Fruit fly (Drosophila melanogaster) whole organism, embryonic: ENCODE measurements around the gene CG13114.

ENCODE experiments used
- Ada2b ChIP-seq: fragments of 200-800 bp; sonication (Bioruptor generic); IDR thresholded peaks from 2 replicates; pipeline ENCODE4 v1.3.6; 2022; ENCODE audit warnings: missing biosample characterization, missing genetic modification characterization
- Bgb ChIP-seq: fragments of 200-800 bp; sonication (Bioruptor generic); IDR thresholded peaks from 2 replicates; pipeline ENCODE4 v1.3.6; 2022; ENCODE audit warnings: missing biosample characterization, missing genetic modification characterization; ENCODE audit not compliant: partially characterized antibody
- CG10431 ChIP-seq: fragments of 200-800 bp; sonication (Bioruptor generic); optimal IDR thresholded peaks from 3 replicates; lab custom pipeline; 2018; ENCODE audit warnings: missing biosample characterization, mild to moderate bottlenecking, missing genetic modification characterization
- CG10543 ChIP-seq: fragments of 200-800 bp; sonication (Bioruptor generic); optimal IDR thresholded peaks from 3 replicates; lab custom pipeline; 2017; ENCODE audit warnings: missing biosample characterization, mild to moderate bottlenecking, missing genetic modification characterization, moderate library complexity
- CG11560 ChIP-seq: fragments of 200-800 bp; sonication (Bioruptor generic); IDR thresholded peaks from 3 replicates; pipeline ENCODE4 v1.3.6; 2022; ENCODE audit warnings: missing biosample characterization, missing genetic modification characterization
- CG11723 ChIP-seq: fragments of 200-800 bp; sonication (Bioruptor generic); optimal IDR thresholded peaks from 2 replicates; lab custom pipeline; 2017; ENCODE audit warnings: missing biosample characterization, mild to moderate bottlenecking, missing genetic modification characterization
- CG14014 ChIP-seq: fragments of 200-800 bp; sonication (Bioruptor generic); IDR thresholded peaks from 2 replicates; pipeline ENCODE4 v1.3.6; 2022; ENCODE audit warnings: missing biosample characterization, missing genetic modification characterization
- CG1529 ChIP-seq: fragments of 200-800 bp; sonication (Bioruptor generic); optimal IDR thresholded peaks from 3 replicates; lab custom pipeline; 2018; ENCODE audit warnings: missing biosample characterization, missing genetic modification characterization
- CG15696 ChIP-seq: fragments of 200-800 bp; sonication (Bioruptor generic); optimal IDR thresholded peaks from 2 replicates; lab custom pipeline; 2019; ENCODE audit warnings: missing biosample characterization, mild to moderate bottlenecking, missing genetic modification characterization, moderate library complexity
- CG1603 ChIP-seq: fragments of 200-800 bp; sonication (Bioruptor generic); optimal IDR thresholded peaks from 2 replicates; lab custom pipeline; 2019; ENCODE audit warnings: missing biosample characterization, mild to moderate bottlenecking, missing genetic modification characterization, moderate library complexity
- CG16779 ChIP-seq: fragments of 200-800 bp; sonication (Bioruptor generic); IDR thresholded peaks from 2 replicates; pipeline ENCODE4 v1.3.6; 2022; ENCODE audit warnings: missing biosample characterization, missing genetic modification characterization
- CG17186 ChIP-seq: fragments of 200-800 bp; sonication (Bioruptor generic); optimal IDR thresholded peaks from 3 replicates; lab custom pipeline; 2017; ENCODE audit warnings: missing biosample characterization, missing genetic modification reagents, missing genetic modification characterization
- CG18262 ChIP-seq: fragments of 200-800 bp; optimal IDR thresholded peaks from 3 replicates; lab custom pipeline; 2019; ENCODE audit warnings: missing biosample characterization, mild to moderate bottlenecking, missing genetic modification characterization, moderate library complexity
- CG2875 ChIP-seq: fragments of 200-800 bp; sonication (Bioruptor generic); optimal IDR thresholded peaks from 2 replicates; lab custom pipeline; 2017; ENCODE audit warnings: missing biosample characterization, mild to moderate bottlenecking, missing genetic modification characterization, missing genetic modification reagents
- CG3163 ChIP-seq: fragments of 200-800 bp; sonication (Bioruptor generic); optimal IDR thresholded peaks from 3 replicates; lab custom pipeline; 2016; ENCODE audit warnings: missing biosample characterization, missing genetic modification characterization
- CG42726 ChIP-seq: fragments of 200-800 bp; sonication (Bioruptor generic); IDR thresholded peaks from 2 replicates; pipeline ENCODE4 v1.3.6; 2022; ENCODE audit warnings: missing biosample characterization, missing genetic modification characterization; ENCODE audit not compliant: partially characterized antibody
- CG6654 ChIP-seq: fragments of 200-800 bp; sonication (Bioruptor generic); optimal IDR thresholded peaks from 2 replicates; lab custom pipeline; 2017; ENCODE audit warnings: missing biosample characterization, mild to moderate bottlenecking, missing genetic modification characterization
- CG6813 ChIP-seq: fragments of 200-800 bp; sonication (Bioruptor generic); optimal IDR thresholded peaks from 2 replicates; lab custom pipeline; 2017; ENCODE audit warnings: missing biosample characterization, missing genetic modification characterization, mild to moderate bottlenecking, moderate library complexity, missing genetic modification reagents
- CG7372 ChIP-seq: fragments of 200-800 bp; sonication (Bioruptor generic); IDR thresholded peaks from 2 replicates; pipeline ENCODE4 v1.3.6; 2022; ENCODE audit warnings: missing biosample characterization, missing genetic modification characterization
- CG8478 ChIP-seq: fragments of >200 bp; optimal IDR thresholded peaks from 2 replicates; lab custom pipeline; 2018
- CG9727 ChIP-seq: fragments of 200-800 bp; sonication (Bioruptor generic); optimal IDR thresholded peaks from 3 replicates; lab custom pipeline; 2017; ENCODE audit warnings: missing biosample characterization, mild to moderate bottlenecking, missing genetic modification characterization
- CG9797 ChIP-seq: fragments of 200-800 bp; sonication (Bioruptor generic); optimal IDR thresholded peaks from 3 replicates; lab custom pipeline; 2018; ENCODE audit warnings: missing biosample characterization, mild to moderate bottlenecking, missing genetic modification characterization
- Camta ChIP-seq: fragments of 200-800 bp; sonication (Bioruptor generic); optimal IDR thresholded peaks from 2 replicates; lab custom pipeline; 2016; ENCODE audit warnings: missing biosample characterization, missing genetic modification characterization
- Dip3 ChIP-seq: fragments of 200-800 bp; sonication (Bioruptor generic); optimal IDR thresholded peaks from 3 replicates; lab custom pipeline; 2016; ENCODE audit warnings: missing biosample characterization, missing genetic modification characterization
- Doc3 ChIP-seq: fragments of 200-800 bp; sonication (Bioruptor generic); IDR thresholded peaks from 3 replicates; pipeline ENCODE4 v1.3.6; 2022; ENCODE audit warnings: missing biosample characterization, missing genetic modification characterization; ENCODE audit not compliant: partially characterized antibody
- E2f2 ChIP-seq: fragments of 200-800 bp; sonication (Bioruptor generic); IDR thresholded peaks from 2 replicates; pipeline ENCODE4 v1.3.6; 2022; ENCODE audit warnings: missing biosample characterization, missing genetic modification characterization
- Ets97D ChIP-seq: fragments of 200-800 bp; sonication (Bioruptor generic); optimal IDR thresholded peaks from 3 replicates; lab custom pipeline; 2016; ENCODE audit warnings: missing biosample characterization, missing genetic modification characterization
- MBD-R2 ChIP-seq: fragments of 200-800 bp; sonication (Bioruptor generic); IDR thresholded peaks from 2 replicates; pipeline ENCODE4 v1.3.6; 2022; ENCODE audit warnings: missing biosample characterization, missing genetic modification characterization
- MTF-1 ChIP-seq: fragments of 200-800 bp; sonication (Bioruptor generic); optimal IDR thresholded peaks from 2 replicates; lab custom pipeline; 2018; ENCODE audit warnings: missing biosample characterization, mild to moderate bottlenecking, missing genetic modification characterization, borderline replicate concordance
- Myb ChIP-seq: fragments of 200-800 bp; sonication (Bioruptor generic); optimal IDR thresholded peaks from 2 replicates; lab custom pipeline; 2016; ENCODE audit warnings: missing biosample characterization, missing genetic modification characterization
- Optix ChIP-seq: fragments of 200-800 bp; sonication (Bioruptor generic); IDR thresholded peaks from 3 replicates; pipeline ENCODE4 v1.3.6; 2022; ENCODE audit warnings: missing biosample characterization, missing genetic modification characterization
- Pdp1 ChIP-seq, 2 experiments: fragments of 200-800 bp; sonication (Bioruptor generic); optimal IDR thresholded peaks; 3 replicates each; lab custom pipeline; 2016; ENCODE audit warnings: missing biosample characterization in 2 of 2, missing genetic modification characterization in 2 of 2, mild to moderate bottlenecking in 1 of 2, moderate library complexity in 1 of 2
- Ssrp ChIP-seq: fragments of 200-800 bp; sonication (Bioruptor generic); optimal IDR thresholded peaks from 2 replicates; lab custom pipeline; 2018; ENCODE audit warnings: missing biosample characterization, mild to moderate bottlenecking, missing genetic modification characterization, moderate library complexity
- chm ChIP-seq: fragments of 200-800 bp; sonication (Bioruptor generic); IDR thresholded peaks from 2 replicates; pipeline ENCODE4 v1.3.6; 2022; ENCODE audit warnings: missing biosample characterization, missing genetic modification characterization
- crc ChIP-seq: fragments of 200-800 bp; sonication (Bioruptor generic); optimal IDR thresholded peaks from 2 replicates; lab custom pipeline; 2016; ENCODE audit warnings: missing biosample characterization, missing genetic modification characterization
- danr ChIP-seq: fragments of 200-800 bp; sonication (Bioruptor generic); IDR thresholded peaks from 2 replicates; pipeline ENCODE4 v1.3.6; 2022; ENCODE audit warnings: missing biosample characterization, missing genetic modification characterization
- dimm ChIP-seq: fragments of 200-800 bp; sonication (Bioruptor generic); IDR thresholded peaks from 2 replicates; pipeline ENCODE4 v1.3.6; 2022; ENCODE audit warnings: missing biosample characterization, missing genetic modification characterization
- fd102C ChIP-seq: fragments of 200-800 bp; sonication (Bioruptor generic); optimal IDR thresholded peaks from 2 replicates; lab custom pipeline; 2018; ENCODE audit warnings: missing biosample characterization, mild to moderate bottlenecking, missing genetic modification characterization, moderate library complexity
- gce ChIP-seq: fragments of 200-800 bp; sonication (Bioruptor generic); IDR thresholded peaks from 3 replicates; pipeline ENCODE4 v1.3.6; 2022; ENCODE audit warnings: missing biosample characterization, missing genetic modification characterization
- h ChIP-seq: fragments of >200 bp; optimal IDR thresholded peaks from 2 replicates; lab custom pipeline; 2017
- ham ChIP-seq: fragments of 200-800 bp; sonication (Bioruptor generic); IDR thresholded peaks from 2 replicates; pipeline ENCODE4 v1.3.6; 2022; ENCODE audit warnings: missing biosample characterization, missing genetic modification characterization
- inv ChIP-seq: fragments of 200-800 bp; sonication (Bioruptor generic); IDR thresholded peaks from 2 replicates; pipeline ENCODE4 v1.3.6; 2022; ENCODE audit warnings: missing biosample characterization, missing genetic modification characterization; ENCODE audit not compliant: partially characterized antibody
- jing ChIP-seq: fragments of 200-800 bp; sonication (Bioruptor generic); optimal IDR thresholded peaks from 2 replicates; lab custom pipeline; 2018; ENCODE audit warnings: missing biosample characterization, mild to moderate bottlenecking, missing genetic modification characterization
- jumu ChIP-seq: fragments of 200-800 bp; sonication (Bioruptor generic); optimal IDR thresholded peaks from 3 replicates; lab custom pipeline; 2016; ENCODE audit warnings: missing biosample characterization, missing genetic modification characterization
- ken ChIP-seq: fragments of 200-800 bp; sonication (Bioruptor generic); IDR thresholded peaks from 3 replicates; pipeline ENCODE4 v1.3.6; 2022; ENCODE audit warnings: missing biosample characterization, missing genetic modification characterization
- oc ChIP-seq: fragments of 200-800 bp; sonication (Bioruptor generic); optimal IDR thresholded peaks from 2 replicates; lab custom pipeline; 2018; ENCODE audit warnings: missing biosample characterization, mild to moderate bottlenecking, missing genetic modification characterization, moderate library complexity
- onecut ChIP-seq: fragments of 200-800 bp; sonication (Bioruptor generic); IDR thresholded peaks from 2 replicates; pipeline ENCODE4 v1.3.6; 2022; ENCODE audit warnings: missing biosample characterization, missing genetic modification characterization
- slp2 ChIP-seq: fragments of 200-800 bp; sonication (Bioruptor generic); optimal IDR thresholded peaks from 2 replicates; lab custom pipeline; 2016; ENCODE audit warnings: missing biosample characterization, missing genetic modification characterization
- stc ChIP-seq: fragments of 200-800 bp; sonication (Bioruptor generic); IDR thresholded peaks from 2 replicates; pipeline ENCODE4 v1.3.6; 2022; ENCODE audit warnings: missing biosample characterization, missing genetic modification characterization
- vnd ChIP-seq: fragments of 200-800 bp; sonication (Bioruptor generic); IDR thresholded peaks from 3 replicates; pipeline ENCODE4 v1.3.6; 2022; ENCODE audit warnings: missing biosample characterization, missing genetic modification characterization; ENCODE audit not compliant: partially characterized antibody
- zen ChIP-seq: fragments of 200-800 bp; sonication (Bioruptor generic); optimal IDR thresholded peaks from 3 replicates; lab custom pipeline; 2018; ENCODE audit warnings: missing biosample characterization, mild to moderate bottlenecking, missing genetic modification characterization, moderate library complexity

The CG13114 gene

dm6 chr2L:9570673-9571193 lies 25.1 kb downstream of the CG13114 start (continued):
- TF ChIP-seq inv (GFP tag; lab: Robert Waterston, UW) (no peak), jumu (no peak), CG10543 (peak; percentile 70), MTF-1 (GFP tag; lab: Kevin White, UChicago) (peak; percentile 22), vnd (GFP tag; lab: Robert Waterston, UW) (no peak), Myb (GFP tag; lab: Kevin White, UChicago) (no peak), ken (GFP tag; lab: Robert Waterston, UW) (no peak), E2f2 (0 out of 2 replicates have a peak, but pooled peaks have one; percentile 17), CG16779 (GFP tag; lab: Robert Waterston, UW) (no peak), CG1603 (peak; percentile 37), CG6813 (GFP tag; lab: Kevin White, UChicago) (peak; percentile 49), zen (tag; lab: Kevin White, UChicago) (no peak), Ssrp (tag; lab: Kevin White, UChicago) (no peak), CG15696 (tag; lab: Kevin White, UChicago) (no peak), CG10431 (peak; percentile 31), jing (no peak), Ada2b (GFP tag; lab: Robert Waterston, UW) (no peak), CG2875 (GFP tag; lab: Kevin White, UChicago) (no peak), Pdp1 (GFP tag; optimal IDR thresholded peaks at IDR 0.05; lab: Kevin White, UChicago) (peak in 1 of 2 experiments; percentile 29), stc (GFP tag; lab: Robert Waterston, UW) (no peak), CG11560 (tag; lab: Robert Waterston, UW) (no peak), CG8478 (lab: Kevin White, UChicago) (no peak), chm (GFP tag; lab: Robert Waterston, UW) (peak; percentile 45; the same call in 1 of the 2 replicates), Optix (GFP tag; lab: Robert Waterston, UW) (no peak), CG1529 (GFP tag; lab: Kevin White, UChicago) (no peak), CG11723 (GFP tag; lab: Kevin White, UChicago) (peak; percentile 34), Camta (GFP tag; lab: Kevin White, UChicago) (no peak), crc (GFP tag; lab: Kevin White, UChicago) (no peak), fd102C (GFP tag; lab: Kevin White, UChicago) (no peak), onecut (no peak; the same call in 1 of the 2 replicates), CG9797 (no peak), slp2 (GFP tag; lab: Kevin White, UChicago) (no peak), gce (GFP tag; lab: Robert Waterston, UW) (no peak; the same call in 2 of the 3 replicates), CG7372 (GFP tag; lab: Robert Waterston, UW) (no peak), CG3163 (GFP tag; lab: Kevin White, UChicago) (no peak), Ets97D (GFP tag; lab: Kevin White, UChicago) (no peak), MBD-R2 (GFP tag; lab: Robert Waterston, UW) (no peak), CG14014 (peak; percentile 68; the same call in 1 of the 2 replicates), h (lab: Kevin White, UChicago) (no peak), CG18262 (no peak), CG9727 (no peak), Doc3 (GFP tag; lab: Robert Waterston, UW) (no peak), CG17186 (GFP tag; lab: Kevin White, UChicago) (no peak), CG6654 (GFP tag; lab: Kevin White, UChicago) (no peak), danr (GFP tag; lab: Robert Waterston, UW) (no peak), dimm (GFP tag; lab: Robert Waterston, UW) (no peak), ham (no peak), Bgb (GFP tag; lab: Robert Waterston, UW) (no peak), CG42726 (GFP tag; lab: Robert Waterston, UW) (no peak), Dip3 (GFP tag; lab: Kevin White, UChicago) (no peak), oc (tag; lab: Kevin White, UChicago) (peak; percentile 47)
